Worm (Caenorhabditis elegans) whole organism, L1 larva: ENCODE measurements around the gene C44H4.6.

ENCODE experiments used
- alr-1 ChIP-seq: fragments of 200-800 bp; sonication (Bioruptor generic); optimal IDR thresholded peaks from 2 replicates; lab custom pipeline; 2018; ENCODE audit warnings: borderline replicate concordance, mild to moderate bottlenecking, missing genetic modification characterization, missing compliant biosample characterization
- ceh-8 ChIP-seq: fragments of 200-800 bp; sonication (Bioruptor generic); optimal IDR thresholded peaks from 2 replicates; lab custom pipeline; 2018; ENCODE audit warnings: mild to moderate bottlenecking, missing genetic modification characterization, moderate library complexity, missing compliant biosample characterization
- ceh-82 ChIP-seq, 3 experiments: fragments of 150-350 bp in 1 of 3; sonication (generic microtip) in 2 of 3; optimal IDR thresholded peaks; 2 replicates each; lab custom pipeline; 2014 to 2017; ENCODE audit warnings: missing biosample characterization in 3 of 3, missing genetic modification characterization in 3 of 3
- egl-13 ChIP-seq: sonication (generic microtip); optimal IDR thresholded peaks from 2 replicates; lab custom pipeline; 2016; ENCODE audit warnings: missing genotype, missing genetic modification reagents, missing genetic modification characterization, missing compliant biosample characterization
- fkh-10 ChIP-seq: sonication (generic microtip); optimal IDR thresholded peaks from 2 replicates; lab custom pipeline; 2017; ENCODE audit warnings: missing biosample characterization, missing genetic modification reagents, missing genetic modification characterization
- nhr-90 ChIP-seq: sonication (generic microtip); optimal IDR thresholded peaks from 2 replicates; lab custom pipeline; 2016; ENCODE audit warnings: mild to moderate bottlenecking, missing genetic modification characterization, missing compliant biosample characterization; ENCODE audit not compliant: poor library complexity
- snpc-4 ChIP-seq: fragments of 150-350 bp; optimal IDR thresholded peaks from 2 replicates; lab custom pipeline; 2014; ENCODE audit warnings: missing biosample characterization, missing genetic modification characterization
- tbx-2 ChIP-seq: sonication (generic microtip); optimal IDR thresholded peaks from 2 replicates; lab custom pipeline; 2016; ENCODE audit warnings: missing genetic modification characterization, missing compliant biosample characterization

- peak; percentile 40 for TF ChIP-seq fkh-10 (GFP tag; lab: Kevin White, UChicago)
- no peak for TF ChIP-seq tbx-2 (tag; lab: Kevin White, UChicago)
- peak; percentile 20 for TF ChIP-seq snpc-4 (tag; lab: Kevin White, UChicago)
- TF ChIP-seq ceh-8 (GFP tag; lab: Kevin White, UChicago) = peak; percentile 25
- TF ChIP-seq nhr-90 (tag; lab: Kevin White, UChicago) = no peak
- TF ChIP-seq egl-13 (tag; lab: Kevin White, UChicago) = no peak
- TF ChIP-seq ceh-82 (tag; optimal IDR thresholded peaks at IDR 0.05; lab: Kevin White, UChicago) = peak in 2 of 3 experiments; percentile 55 to 60
- TF ChIP-seq alr-1 (tag; lab: Kevin White, UChicago) = no peak
Observed at ce11 chrX:14636712-14637111, 37.6 kb upstream of the C44H4.6 start.
